Worm (Caenorhabditis elegans) whole organism, L4 larva: ENCODE data around the gene T22F3.11.

Experiments
- D1046.2 ChIP-seq: fragments of 200-800 bp; sonication (Bioruptor generic); IDR thresholded peaks from 2 replicates; pipeline ENCODE4 v1.3.6; 2022; ENCODE audit warnings: missing genetic modification characterization, missing compliant biosample characterization
- F44E2.7 ChIP-seq: fragments of 200-800 bp; sonication (Bioruptor generic); IDR thresholded peaks from 2 replicates; pipeline ENCODE4 v2.1.2; 2022; ENCODE audit warnings: missing genetic modification characterization, missing compliant biosample characterization
- F49E8.2 ChIP-seq: sonication (generic microtip); optimal IDR thresholded peaks from 2 replicates; lab custom pipeline; 2016; ENCODE audit warnings: missing compliant biosample characterization, mild to moderate bottlenecking, missing genetic modification characterization, borderline replicate concordance
- Y105C5A.15 ChIP-seq: fragments of 200-800 bp; sonication (Bioruptor generic); IDR thresholded peaks from 2 replicates; pipeline ENCODE4 v1.3.6; 2022; ENCODE audit warnings: missing genetic modification characterization, missing compliant biosample characterization
- Y48G9A.11 ChIP-seq: fragments of 200-800 bp; sonication (Bioruptor generic); IDR thresholded peaks from 2 replicates; pipeline ENCODE4 v1.3.6; 2022; ENCODE audit warnings: missing genetic modification reagents, missing genetic modification characterization, missing compliant biosample characterization
- Y5F2A.4 ChIP-seq: fragments of 200-800 bp; sonication (Bioruptor generic); optimal IDR thresholded peaks from 2 replicates; lab custom pipeline; 2018; ENCODE audit warnings: mild to moderate bottlenecking, missing genetic modification characterization, missing compliant biosample characterization
- ZK337.2 ChIP-seq: fragments of 200-800 bp; sonication (Bioruptor generic); IDR thresholded peaks from 2 replicates; pipeline ENCODE4 v1.3.6; 2022; ENCODE audit warnings: missing genetic modification reagents, missing genetic modification characterization, missing compliant biosample characterization
- aha-1 ChIP-seq: fragments of 150-350 bp; peaks from one replicate; lab custom pipeline; 2014; ENCODE audit warnings: missing biosample characterization, missing genetic modification characterization
- aly-2 ChIP-seq: sonication (generic microtip); optimal IDR thresholded peaks from 2 replicates; lab custom pipeline; 2018; ENCODE audit warnings: missing biosample characterization, missing genetic modification characterization
- ama-1 ChIP-seq: fragments of 150-350 bp; optimal IDR thresholded peaks from 2 replicates; lab custom pipeline; 2014; ENCODE audit warnings: inconsistent platforms, mixed read lengths
- arid-1 ChIP-seq: fragments of 200-800 bp; sonication (Bioruptor generic); conservative IDR thresholded peaks from 2 replicates; pipeline ENCODE4 v1.3.6; 2022; ENCODE audit warnings: missing genetic modification reagents, missing genetic modification characterization, missing compliant biosample characterization
- ceh-32 ChIP-seq: sonication (generic microtip); optimal IDR thresholded peaks from 2 replicates; lab custom pipeline; 2016; ENCODE audit warnings: mild to moderate bottlenecking, missing genetic modification characterization, missing compliant biosample characterization; ENCODE audit not compliant: poor library complexity
- ceh-62 ChIP-seq: sonication (generic microtip); optimal IDR thresholded peaks from 2 replicates; lab custom pipeline; 2017; ENCODE audit warnings: missing biosample characterization, missing genetic modification characterization
- ceh-82 ChIP-seq: sonication (generic microtip); optimal IDR thresholded peaks from 2 replicates; lab custom pipeline; 2017; ENCODE audit warnings: missing biosample characterization, missing genetic modification characterization
- ctbp-1 ChIP-seq: fragments of 200-800 bp; sonication (Bioruptor generic); IDR thresholded peaks from 2 replicates; pipeline ENCODE4 v1.3.6; 2022; ENCODE audit warnings: missing genetic modification reagents, missing genetic modification characterization, missing compliant biosample characterization
- daf-16 ChIP-seq, 3 experiments: sonication (generic microtip); optimal IDR thresholded peaks; 2 replicates each; lab custom pipeline; 2016 to 2017; ENCODE audit warnings: missing genetic modification characterization in 3 of 3, missing genetic modification reagents in 3 of 3, mild to moderate bottlenecking in 2 of 3, missing compliant biosample characterization in 2 of 3, missing biosample characterization in 1 of 3, moderate library complexity in 1 of 3
- dmd-8 ChIP-seq: fragments of 200-800 bp; sonication (Bioruptor generic); IDR thresholded peaks from 2 replicates; pipeline ENCODE4 v1.3.6; 2022; ENCODE audit warnings: missing genetic modification characterization, missing compliant biosample characterization
- dve-1 ChIP-seq: sonication (generic microtip); optimal IDR thresholded peaks from 2 replicates; lab custom pipeline; 2017; ENCODE audit warnings: antibody characterized with exemption, mild to moderate bottlenecking, missing genetic modification characterization, missing compliant biosample characterization; ENCODE audit not compliant: insufficient read depth
- fkh-10 ChIP-seq: fragments of 150-350 bp; optimal IDR thresholded peaks from 2 replicates; lab custom pipeline; 2014; ENCODE audit warnings: missing biosample characterization, missing genetic modification reagents, missing genetic modification characterization
- hif-1 ChIP-seq, 2 experiments: sonication (generic microtip); optimal IDR thresholded peaks; 2 replicates each; lab custom pipeline; 2016 to 2017; ENCODE audit warnings: missing compliant biosample characterization in 2 of 2, missing genetic modification characterization in 2 of 2, missing genetic modification reagents in 2 of 2, missing genotype in 2 of 2, mild to moderate bottlenecking in 1 of 2
- hlh-11 ChIP-seq: fragments of 200-800 bp; sonication (Bioruptor generic); optimal IDR thresholded peaks from 2 replicates; lab custom pipeline; 2018; ENCODE audit warnings: mild to moderate bottlenecking, missing genetic modification characterization, missing compliant biosample characterization
- lim-7 ChIP-seq: fragments of 200-800 bp; sonication (Bioruptor generic); IDR thresholded peaks from 2 replicates; pipeline ENCODE4 v1.3.6; 2022; ENCODE audit warnings: missing genetic modification characterization, missing compliant biosample characterization
- lin-13 ChIP-seq: fragments of 150-350 bp; optimal IDR thresholded peaks from 2 replicates; lab custom pipeline; 2014; ENCODE audit warnings: missing biosample characterization, missing genetic modification reagents, missing genetic modification characterization
- lin-15B ChIP-seq: fragments of 150-350 bp; sonication (generic microtip); optimal IDR thresholded peaks from 3 replicates; lab custom pipeline; 2014; ENCODE audit warnings: missing biosample characterization, missing genetic modification characterization
- lin-38 ChIP-seq: fragments of 200-800 bp; sonication (Bioruptor generic); IDR thresholded peaks from 2 replicates; pipeline ENCODE4 v1.3.6; 2022; ENCODE audit warnings: missing genetic modification reagents, missing genetic modification characterization, missing compliant biosample characterization
- lir-3 ChIP-seq: sonication (generic microtip); optimal IDR thresholded peaks from 2 replicates; lab custom pipeline; 2016; ENCODE audit warnings: mild to moderate bottlenecking, missing genetic modification characterization, missing compliant biosample characterization
- nhr-102 ChIP-seq: sonication (generic microtip); optimal IDR thresholded peaks from 2 replicates; lab custom pipeline; 2016; ENCODE audit warnings: mild to moderate bottlenecking, missing genetic modification characterization, moderate library complexity, missing compliant biosample characterization
- nhr-25 ChIP-seq: sonication (generic microtip); optimal IDR thresholded peaks from 2 replicates; lab custom pipeline; 2017; ENCODE audit warnings: missing genetic modification characterization, mild to moderate bottlenecking, missing compliant biosample characterization, antibody characterized with exemption, moderate library complexity, borderline replicate concordance; ENCODE audit not compliant: insufficient read depth
- sdz-12 ChIP-seq: fragments of 200-800 bp; sonication (Bioruptor generic); optimal IDR thresholded peaks from 2 replicates; lab custom pipeline; 2018; ENCODE audit warnings: mild to moderate bottlenecking, missing genetic modification characterization, missing compliant biosample characterization
- set-16 ChIP-seq: fragments of 200-800 bp; sonication (Bioruptor generic); IDR thresholded peaks from 2 replicates; pipeline ENCODE4 v1.3.6; 2022; ENCODE audit warnings: missing genetic modification reagents, missing genetic modification characterization, missing compliant biosample characterization
- snpc-1.2 ChIP-seq: fragments of 200-800 bp; sonication (Bioruptor generic); IDR thresholded peaks from 2 replicates; pipeline ENCODE4 v1.3.6; 2022; ENCODE audit warnings: missing genetic modification reagents, missing genetic modification characterization, missing compliant biosample characterization
- spr-1 ChIP-seq: sonication (generic microtip); optimal IDR thresholded peaks from 2 replicates; lab custom pipeline; 2016; ENCODE audit warnings: mild to moderate bottlenecking, missing genetic modification characterization, missing compliant biosample characterization
- unc-130 ChIP-seq: sonication (generic microtip); optimal IDR thresholded peaks from 2 replicates; lab custom pipeline; 2016; ENCODE audit warnings: missing genetic modification reagents, missing genetic modification characterization, missing compliant biosample characterization
- unc-39 ChIP-seq: sonication (generic microtip); optimal IDR thresholded peaks from 2 replicates; lab custom pipeline; 2017; ENCODE audit warnings: missing biosample characterization, missing genetic modification characterization
- vab-7 ChIP-seq: fragments of 200-800 bp; sonication (Bioruptor generic); IDR thresholded peaks from 2 replicates; pipeline ENCODE4 v1.3.6; 2022; ENCODE audit warnings: missing genetic modification reagents, missing genetic modification characterization, missing compliant biosample characterization
- zip-11 ChIP-seq: fragments of 200-800 bp; sonication (Bioruptor generic); IDR thresholded peaks from 2 replicates; pipeline ENCODE4 v1.3.6; 2022; ENCODE audit warnings: missing genetic modification characterization, missing compliant biosample characterization
- ztf-7 ChIP-seq: fragments of 150-350 bp; optimal IDR thresholded peaks from 2 replicates; lab custom pipeline; 2014; ENCODE audit warnings: missing biosample characterization, missing genetic modification characterization

Gene T22F3.11

ce11 chrV:3585011-3585410 lies 29.3 kb downstream of the T22F3.11 start:
- TF ChIP-seq ama-1 (lab: Kevin White, UChicago) (peak; percentile 87), ztf-7 (tag; lab: Kevin White, UChicago) (no peak), sdz-12 (GFP tag; lab: Kevin White, UChicago) (no peak), fkh-10 (no peak), lin-38 (peak; percentile 57), unc-130 (GFP tag; lab: Kevin White, UChicago) (peak; percentile 54), vab-7 (GFP tag; lab: Robert Waterston, UW) (0 out of 2 replicates have a peak, but pooled peaks have one; percentile 14), Y48G9A.11 (GFP tag; lab: Robert Waterston, UW) (peak; percentile 78), F44E2.7 (GFP tag; lab: Robert Waterston, UW) (no peak), ceh-82 (tag; lab: Kevin White, UChicago) (no peak), dve-1 (no peak), D1046.2 (no peak), snpc-1.2 (GFP tag; lab: Robert Waterston, UW) (peak; percentile 74), nhr-25 (tag; lab: Kevin White, UChicago) (no peak), hif-1 (tag; optimal IDR thresholded peaks at IDR 0.05; lab: Kevin White, UChicago) (no peak), ZK337.2 (GFP tag; lab: Robert Waterston, UW) (0 out of 2 replicates have a peak, but pooled peaks have one; percentile 14), spr-1 (no peak), daf-16 (GFP tag; optimal IDR thresholded peaks at IDR 0.05; lab: Kevin White, UChicago) (no peak), daf-16 (tag; optimal IDR thresholded peaks at IDR 0.05; lab: Kevin White, UChicago) (peak; percentile 42), lin-15B (tag; lab: Kevin White, UChicago) (no peak), dmd-8 (GFP tag; lab: Robert Waterston, UW) (peak; percentile 40; the same call in 1 of the 2 replicates), unc-39 (tag; lab: Kevin White, UChicago) (no peak), arid-1 (GFP tag; lab: Robert Waterston, UW) (peak; percentile 51; the same call in 1 of the 2 replicates), lin-13 (GFP tag; lab: Kevin White, UChicago) (no peak), Y5F2A.4 (GFP tag; lab: Kevin White, UChicago) (no peak), aha-1 (tag; lab: Kevin White, UChicago) (peak; percentile 30), lir-3 (tag; lab: Kevin White, UChicago) (no peak), nhr-102 (tag; lab: Kevin White, UChicago) (peak; percentile 22), ctbp-1 (GFP tag; lab: Robert Waterston, UW) (peak; percentile 13; the same call in 1 of the 2 replicates), F49E8.2 (tag; lab: Kevin White, UChicago) (peak; percentile 88)

- TF ChIP-seq set-16 (0 out of 2 replicates have a peak, but pooled peaks have one; percentile 19), ztf-7 (tag; lab: Kevin White, UChicago) (no peak), ceh-62 (no peak), lim-7 (GFP tag; lab: Robert Waterston, UW) (no peak), ceh-32 (tag; lab: Kevin White, UChicago) (no peak), aly-2 (tag; lab: Kevin White, UChicago) (no peak), unc-130 (GFP tag; lab: Kevin White, UChicago) (no peak), zip-11 (no peak), aha-1 (tag; lab: Kevin White, UChicago) (peak; percentile 94), hlh-11 (tag; lab: Kevin White, UChicago) (no peak)
- TF ChIP-seq, all 104 proteins: peak for 2
Measured at ce11 chrV:3583622-3584021, 30.7 kb downstream of the T22F3.11 start.

ce11 chrV:3582671-3583070 lies 31.7 kb downstream of the T22F3.11 start:
- no peak for TF ChIP-seq Y105C5A.15 (GFP tag; lab: Robert Waterston, UW)
- no peak for TF ChIP-seq vab-7 (GFP tag; lab: Robert Waterston, UW)
- no peak for TF ChIP-seq spr-1
- TF ChIP-seq set-16 = peak; percentile 77
